Worm (Caenorhabditis elegans) whole organism, L2 larva: ENCODE data around the gene srh-181.

Source experiments
- C34F6.9 ChIP-seq: fragments of 150-350 bp; optimal IDR thresholded peaks from 2 replicates; lab custom pipeline; 2014; ENCODE audit warnings: missing biosample characterization, missing genetic modification characterization
- mdl-1 ChIP-seq, 2 experiments: fragments of 150-350 bp in 1 of 2; sonication (generic microtip) in 1 of 2; optimal IDR thresholded peaks; 2 replicates each; lab custom pipeline; 2017; ENCODE audit warnings: missing biosample characterization in 2 of 2, missing genetic modification characterization in 2 of 2

ce11 chrV:18431450-18431849, 42.9 kb upstream of the srh-181 start, which contains the start of gene srw-82:
- TF ChIP-seq C34F6.9 = no peak
- TF ChIP-seq mdl-1 (tag; optimal IDR thresholded peaks at IDR 0.05; lab: Kevin White, UChicago) = no peak
